Fruit fly (Drosophila melanogaster): ENCODE data around the gene CG8952.

- no peak for TF ChIP-seq CG12768 (GFP tag; optimal IDR thresholded peaks at IDR 0.05)
- no peak for TF ChIP-seq toe (GFP tag; optimal IDR thresholded peaks at IDR 0.05)
- no peak for TF ChIP-seq CG14711 (tag; optimal IDR thresholded peaks at IDR 0.05)
- no peak for TF ChIP-seq CG7101 (tag; optimal IDR thresholded peaks at IDR 0.05)
Measured at dm6 chrX:15731968-15732367, 34.3 kb downstream of the CG8952 start, which contains the start of gene CG8191.

Data from whole organism, adult.